Worm (Caenorhabditis elegans) whole organism, L4 larva: ENCODE data around the gene F59A7.11.

ENCODE experiments used
- D1046.2 ChIP-seq: fragments of 200-800 bp; sonication (Bioruptor generic); IDR thresholded peaks from 2 replicates; pipeline ENCODE4 v1.3.6; 2022; ENCODE audit warnings: missing genetic modification characterization, missing compliant biosample characterization
- F10B5.3 ChIP-seq: sonication (generic microtip); optimal IDR thresholded peaks from 2 replicates; lab custom pipeline; 2016; ENCODE audit warnings: mild to moderate bottlenecking, missing genetic modification characterization, missing compliant biosample characterization
- F44E2.7 ChIP-seq: fragments of 200-800 bp; sonication (Bioruptor generic); IDR thresholded peaks from 2 replicates; pipeline ENCODE4 v2.1.2; 2022; ENCODE audit warnings: missing genetic modification characterization, missing compliant biosample characterization
- T26A8.4 ChIP-seq: fragments of 200-800 bp; sonication (Bioruptor generic); IDR thresholded peaks from 2 replicates; pipeline ENCODE4 v1.3.6; 2022; ENCODE audit warnings: missing genetic modification characterization, missing compliant biosample characterization
- Y105C5A.15 ChIP-seq: fragments of 200-800 bp; sonication (Bioruptor generic); IDR thresholded peaks from 2 replicates; pipeline ENCODE4 v1.3.6; 2022; ENCODE audit warnings: missing genetic modification characterization, missing compliant biosample characterization
- ZK546.5 ChIP-seq, 2 experiments: sonication (generic microtip); optimal IDR thresholded peaks; 2 replicates each; lab custom pipeline; 2017; ENCODE audit warnings: missing biosample characterization in 2 of 2, missing genetic modification characterization in 2 of 2
- ama-1 ChIP-seq: fragments of 150-350 bp; optimal IDR thresholded peaks from 2 replicates; lab custom pipeline; 2014; ENCODE audit warnings: inconsistent platforms, mixed read lengths
- arid-1 ChIP-seq: fragments of 200-800 bp; sonication (Bioruptor generic); conservative IDR thresholded peaks from 2 replicates; pipeline ENCODE4 v1.3.6; 2022; ENCODE audit warnings: missing genetic modification reagents, missing genetic modification characterization, missing compliant biosample characterization
- attf-4 ChIP-seq: sonication (generic microtip); optimal IDR thresholded peaks from 3 replicates; lab custom pipeline; 2017; ENCODE audit warnings: missing biosample characterization, missing genetic modification characterization
- ceh-20 ChIP-seq: fragments of 200-800 bp; sonication (Bioruptor generic); IDR thresholded peaks from 2 replicates; pipeline ENCODE4 v1.3.6; 2022; ENCODE audit warnings: missing genetic modification reagents, missing genetic modification characterization, missing compliant biosample characterization
- ceh-44 ChIP-seq: fragments of 200-800 bp; sonication (Bioruptor generic); IDR thresholded peaks from 2 replicates; pipeline ENCODE4 v1.3.6; 2022; ENCODE audit warnings: missing genetic modification reagents, missing genetic modification characterization, missing compliant biosample characterization
- ceh-82 ChIP-seq: sonication (generic microtip); optimal IDR thresholded peaks from 2 replicates; lab custom pipeline; 2017; ENCODE audit warnings: missing biosample characterization, missing genetic modification characterization
- daf-16 ChIP-seq, 3 experiments: sonication (generic microtip); optimal IDR thresholded peaks; 2 replicates each; lab custom pipeline; 2016 to 2017; ENCODE audit warnings: missing genetic modification characterization in 3 of 3, missing genetic modification reagents in 3 of 3, mild to moderate bottlenecking in 2 of 3, missing compliant biosample characterization in 2 of 3, missing biosample characterization in 1 of 3, moderate library complexity in 1 of 3
- daf-19 ChIP-seq: fragments of 200-800 bp; sonication (Bioruptor generic); conservative IDR thresholded peaks from 2 replicates; pipeline ENCODE4 v1.3.6; 2022; ENCODE audit warnings: missing genetic modification characterization, missing compliant biosample characterization
- dmd-6 ChIP-seq: fragments of 200-800 bp; sonication (Bioruptor generic); IDR thresholded peaks from 2 replicates; pipeline ENCODE4 v1.3.6; 2022; ENCODE audit warnings: missing genetic modification reagents, missing genetic modification characterization, missing compliant biosample characterization
- dmd-8 ChIP-seq: fragments of 200-800 bp; sonication (Bioruptor generic); IDR thresholded peaks from 2 replicates; pipeline ENCODE4 v1.3.6; 2022; ENCODE audit warnings: missing genetic modification characterization, missing compliant biosample characterization
- dmd-9 ChIP-seq: fragments of 200-800 bp; sonication (Bioruptor generic); IDR thresholded peaks from 2 replicates; pipeline ENCODE4 v1.3.6; 2022; ENCODE audit warnings: missing genetic modification reagents, missing genetic modification characterization, missing compliant biosample characterization
- duxl-1 ChIP-seq: sonication (generic microtip); optimal IDR thresholded peaks from 2 replicates; lab custom pipeline; 2016; ENCODE audit warnings: mild to moderate bottlenecking, missing genetic modification characterization, moderate library complexity, missing compliant biosample characterization; ENCODE audit not compliant: poor library complexity
- dve-1 ChIP-seq: sonication (generic microtip); optimal IDR thresholded peaks from 2 replicates; lab custom pipeline; 2017; ENCODE audit warnings: antibody characterized with exemption, mild to moderate bottlenecking, missing genetic modification characterization, missing compliant biosample characterization; ENCODE audit not compliant: insufficient read depth
- egl-43 ChIP-seq: fragments of 200-800 bp; sonication (Bioruptor generic); IDR thresholded peaks from 2 replicates; pipeline ENCODE4 v1.3.6; 2022; ENCODE audit warnings: missing genetic modification reagents, missing genetic modification characterization, missing compliant biosample characterization
- fos-1 ChIP-seq: fragments of 150-350 bp; optimal IDR thresholded peaks from 2 replicates; lab custom pipeline; 2014; ENCODE audit warnings: missing biosample characterization, missing genetic modification characterization
- hlh-11 ChIP-seq: fragments of 200-800 bp; sonication (Bioruptor generic); optimal IDR thresholded peaks from 2 replicates; lab custom pipeline; 2018; ENCODE audit warnings: mild to moderate bottlenecking, missing genetic modification characterization, missing compliant biosample characterization
- lin-13 ChIP-seq: fragments of 150-350 bp; optimal IDR thresholded peaks from 2 replicates; lab custom pipeline; 2014; ENCODE audit warnings: missing biosample characterization, missing genetic modification reagents, missing genetic modification characterization
- lin-15B ChIP-seq: fragments of 150-350 bp; sonication (generic microtip); optimal IDR thresholded peaks from 3 replicates; lab custom pipeline; 2014; ENCODE audit warnings: missing biosample characterization, missing genetic modification characterization
- lsy-2 ChIP-seq, 2 experiments: fragments of 150-350 bp in 1 of 2; sonication (generic microtip) in 1 of 2; optimal IDR thresholded peaks; 2 replicates each; lab custom pipeline; 2014 to 2017; ENCODE audit warnings: missing biosample characterization in 2 of 2, missing genetic modification characterization in 2 of 2
- mep-1 ChIP-seq: fragments of 150-350 bp; sonication (generic microtip); optimal IDR thresholded peaks from 3 replicates; lab custom pipeline; 2014; ENCODE audit warnings: missing biosample characterization, missing genetic modification characterization
- mes-2 ChIP-seq: sonication (generic microtip); optimal IDR thresholded peaks from 2 replicates; lab custom pipeline; 2016; ENCODE audit warnings: missing genotype, mild to moderate bottlenecking, missing genetic modification characterization, missing compliant biosample characterization; ENCODE audit not compliant: poor library complexity, severe bottlenecking
- nhr-237 ChIP-seq: sonication (generic microtip); optimal IDR thresholded peaks from 2 replicates; lab custom pipeline; 2017; ENCODE audit warnings: missing biosample characterization, missing genetic modification characterization
- nhr-28 ChIP-seq: fragments of 150-350 bp; optimal IDR thresholded peaks from 2 replicates; lab custom pipeline; 2014; ENCODE audit warnings: missing biosample characterization, missing genetic modification characterization
- nhr-42 ChIP-seq: fragments of 200-800 bp; sonication (Bioruptor generic); IDR thresholded peaks from 2 replicates; pipeline ENCODE4 v1.3.6; 2022; ENCODE audit warnings: missing genetic modification characterization, missing compliant biosample characterization
- nhr-48 ChIP-seq: sonication (generic microtip); optimal IDR thresholded peaks from 2 replicates; lab custom pipeline; 2016; ENCODE audit warnings: mild to moderate bottlenecking, missing genetic modification characterization, missing compliant biosample characterization
- nhr-6 ChIP-seq: fragments of 150-350 bp; optimal IDR thresholded peaks from 2 replicates; lab custom pipeline; 2014; ENCODE audit warnings: missing biosample characterization, missing genetic modification characterization
- pqm-1 ChIP-seq: sonication (generic microtip); optimal IDR thresholded peaks from 2 replicates; lab custom pipeline; 2017; ENCODE audit warnings: missing biosample characterization, missing genetic modification characterization
- saeg-2 ChIP-seq: fragments of 200-800 bp; sonication (Bioruptor generic); IDR thresholded peaks from 2 replicates; pipeline ENCODE4 v1.3.6; 2022; ENCODE audit warnings: missing genetic modification reagents, missing genetic modification characterization, missing compliant biosample characterization
- skn-1 ChIP-seq: fragments of 150-350 bp; optimal IDR thresholded peaks from 2 replicates; lab custom pipeline; 2014; ENCODE audit warnings: missing biosample characterization, missing genetic modification characterization
- snpc-1.2 ChIP-seq: fragments of 200-800 bp; sonication (Bioruptor generic); IDR thresholded peaks from 2 replicates; pipeline ENCODE4 v1.3.6; 2022; ENCODE audit warnings: missing genetic modification reagents, missing genetic modification characterization, missing compliant biosample characterization
- snpc-4 ChIP-seq: fragments of 150-350 bp; optimal IDR thresholded peaks from 2 replicates; lab custom pipeline; 2014; ENCODE audit warnings: missing biosample characterization, missing genetic modification characterization
- spr-3 ChIP-seq: fragments of 200-800 bp; sonication (Bioruptor generic); optimal IDR thresholded peaks from 2 replicates; lab custom pipeline; 2018; ENCODE audit warnings: mild to moderate bottlenecking, missing genetic modification characterization, missing compliant biosample characterization
- unc-130 ChIP-seq: sonication (generic microtip); optimal IDR thresholded peaks from 2 replicates; lab custom pipeline; 2016; ENCODE audit warnings: missing genetic modification reagents, missing genetic modification characterization, missing compliant biosample characterization
- unc-62 ChIP-seq, 3 experiments: fragments of 150-350 bp in 1 of 3; sonication (generic microtip); optimal IDR thresholded peaks in 2 of 3; peaks in 1 of 3; 1 replicate in 1 of 3; 2 replicates in 2 of 3; lab custom pipeline; 2014 to 2017; ENCODE audit warnings: missing biosample characterization in 3 of 3, missing genetic modification characterization in 3 of 3, missing genetic modification reagents in 3 of 3, missing genotype in 1 of 3
- vab-7 ChIP-seq: fragments of 200-800 bp; sonication (Bioruptor generic); IDR thresholded peaks from 2 replicates; pipeline ENCODE4 v1.3.6; 2022; ENCODE audit warnings: missing genetic modification reagents, missing genetic modification characterization, missing compliant biosample characterization
- zfp-2 ChIP-seq: sonication (generic microtip); optimal IDR thresholded peaks from 2 replicates; lab custom pipeline; 2016; ENCODE audit warnings: mild to moderate bottlenecking, missing genetic modification characterization, missing compliant biosample characterization
- zip-11 ChIP-seq: fragments of 200-800 bp; sonication (Bioruptor generic); IDR thresholded peaks from 2 replicates; pipeline ENCODE4 v1.3.6; 2022; ENCODE audit warnings: missing genetic modification characterization, missing compliant biosample characterization
- zip-2 ChIP-seq: fragments of 150-350 bp; optimal IDR thresholded peaks from 2 replicates; lab custom pipeline; 2014; ENCODE audit warnings: missing biosample characterization, missing genetic modification characterization

The F59A7.11 gene

DNA sequence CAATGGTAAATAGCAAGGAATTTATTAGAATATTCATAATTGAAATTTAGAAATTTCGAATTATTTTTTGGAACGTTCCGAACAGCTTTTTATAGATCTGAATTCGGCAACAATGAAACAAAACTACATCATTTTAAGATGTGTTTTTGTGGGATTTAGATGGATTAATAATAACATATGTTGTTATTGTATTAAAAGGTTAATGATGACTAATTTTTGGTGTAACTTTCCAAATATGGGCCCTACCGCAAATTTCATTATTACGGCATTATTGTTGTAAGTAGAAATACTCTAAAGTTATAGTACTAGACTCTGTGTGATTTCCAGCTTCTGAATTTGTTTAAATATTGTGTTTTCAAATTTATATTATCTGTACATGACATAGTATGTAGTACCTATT lies at the start of gene F59A7.11:
F59A7.11 (minus strand) TSS at position 101 of the 400 bp plus-strand sequence.
- TF ChIP-seq vab-7 (GFP tag; lab: Robert Waterston, UW), result no peak
- no peak for TF ChIP-seq fos-1 (tag; lab: Kevin White, UChicago)
- no peak for TF ChIP-seq daf-16 (GFP tag; optimal IDR thresholded peaks at IDR 0.05; lab: Kevin White, UChicago)
- no peak for TF ChIP-seq daf-16 (tag; optimal IDR thresholded peaks at IDR 0.05; lab: Kevin White, UChicago)
- TF ChIP-seq zfp-2, result no peak
- no peak for TF ChIP-seq mes-2
- TF ChIP-seq duxl-1 (tag; lab: Kevin White, UChicago), result no peak
- no peak for TF ChIP-seq nhr-6 (tag; lab: Kevin White, UChicago)
- no peak for TF ChIP-seq skn-1 (tag; lab: Kevin White, UChicago)
- no peak for TF ChIP-seq dve-1
- no peak for TF ChIP-seq ceh-44 (GFP tag; lab: Robert Waterston, UW)
- no peak for TF ChIP-seq ceh-20 (GFP tag; lab: Robert Waterston, UW)
- no peak for TF ChIP-seq hlh-11 (tag; lab: Kevin White, UChicago)
- no peak for TF ChIP-seq daf-19 (GFP tag; lab: Robert Waterston, UW)
- no peak for TF ChIP-seq unc-62 (GFP tag; optimal IDR thresholded peaks at IDR 0.05 in 1 of 2; lab: Kevin White, UChicago)
- no peak for TF ChIP-seq unc-62 (tag; optimal IDR thresholded peaks at IDR 0.05; lab: Kevin White, UChicago)
- TF ChIP-seq zip-11 (GFP tag; lab: Robert Waterston, UW), result no peak
- TF ChIP-seq nhr-42, result no peak
- TF ChIP-seq nhr-237 (tag; lab: Kevin White, UChicago), result no peak
- TF ChIP-seq egl-43 (GFP tag; lab: Robert Waterston, UW), result no peak
- TF ChIP-seq lin-13, result no peak
- no peak for TF ChIP-seq attf-4

ce11 chrV:2057324-2057723 lies 43.6 kb upstream of the F59A7.11 start, which contains the start of gene comt-3:
comt-3 (plus strand) TSS chrV:2057537.
- no peak for TF ChIP-seq lin-15B (tag; lab: Kevin White, UChicago)
- TF ChIP-seq F10B5.3 (tag; lab: Kevin White, UChicago), result no peak
- TF ChIP-seq mep-1 (tag; lab: Kevin White, UChicago), result no peak
- TF ChIP-seq T26A8.4, result no peak
- TF ChIP-seq nhr-28, result peak; percentile 30
- TF ChIP-seq snpc-4, result no peak
- no peak for TF ChIP-seq lsy-2 (tag; optimal IDR thresholded peaks at IDR 0.05; lab: Kevin White, UChicago)
- no peak for TF ChIP-seq unc-62 (GFP tag; optimal IDR thresholded peaks at IDR 0.05 in 1 of 2; lab: Kevin White, UChicago)
- TF ChIP-seq unc-62 (tag; optimal IDR thresholded peaks at IDR 0.05; lab: Kevin White, UChicago), result no peak
- no peak for TF ChIP-seq daf-16 (GFP tag; optimal IDR thresholded peaks at IDR 0.05; lab: Kevin White, UChicago)
- no peak for TF ChIP-seq daf-16 (tag; optimal IDR thresholded peaks at IDR 0.05; lab: Kevin White, UChicago)
- no peak for TF ChIP-seq nhr-48 (tag; lab: Kevin White, UChicago)
- no peak for TF ChIP-seq zip-11 (GFP tag; lab: Robert Waterston, UW)
- TF ChIP-seq ama-1, result no peak
- TF ChIP-seq mes-2, result no peak
- TF ChIP-seq D1046.2 (GFP tag; lab: Robert Waterston, UW), result no peak
- peak; percentile 29 for TF ChIP-seq pqm-1 (tag; lab: Kevin White, UChicago)
- no peak for TF ChIP-seq ceh-82 (tag; lab: Kevin White, UChicago)
- TF ChIP-seq, all 104 proteins: peak for 2

ce11 chrV:2055765-2056504 lies 42.2 kb upstream of the F59A7.11 start:
- TF ChIP-seq daf-16 (GFP tag; optimal IDR thresholded peaks at IDR 0.05; lab: Kevin White, UChicago) (peak in 1 of 2 experiments; percentile 40), daf-16 (tag; optimal IDR thresholded peaks at IDR 0.05; lab: Kevin White, UChicago) (peak; percentile 45), dmd-9 (no peak), saeg-2 (GFP tag; lab: Robert Waterston, UW) (no peak), daf-19 (GFP tag; lab: Robert Waterston, UW) (no peak), dmd-6 (GFP tag; lab: Robert Waterston, UW) (peak; percentile 57; the same call in 1 of the 2 replicates), skn-1 (tag; lab: Kevin White, UChicago) (no peak), arid-1 (GFP tag; lab: Robert Waterston, UW) (no peak), F44E2.7 (GFP tag; lab: Robert Waterston, UW) (no peak), Y105C5A.15 (GFP tag; lab: Robert Waterston, UW) (no peak), snpc-1.2 (GFP tag; lab: Robert Waterston, UW) (no peak), nhr-6 (tag; lab: Kevin White, UChicago) (peak; percentile 8), lsy-2 (tag; optimal IDR thresholded peaks at IDR 0.05; lab: Kevin White, UChicago) (no peak), ceh-44 (GFP tag; lab: Robert Waterston, UW) (no peak), dmd-8 (no peak), spr-3 (no peak), zip-11 (GFP tag; lab: Robert Waterston, UW) (no peak), ZK546.5 (tag; optimal IDR thresholded peaks at IDR 0.05; lab: Kevin White, UChicago) (no peak), hlh-11 (tag; lab: Kevin White, UChicago) (no peak), D1046.2 (GFP tag; lab: Robert Waterston, UW) (no peak), zip-2 (no peak), unc-130 (GFP tag; lab: Kevin White, UChicago) (no peak), zfp-2 (no peak), nhr-28 (peak; percentile 70)
